Fruit fly (Drosophila melanogaster): ENCODE measurements around the gene CG33116.

Gene CG33116

DNA sequence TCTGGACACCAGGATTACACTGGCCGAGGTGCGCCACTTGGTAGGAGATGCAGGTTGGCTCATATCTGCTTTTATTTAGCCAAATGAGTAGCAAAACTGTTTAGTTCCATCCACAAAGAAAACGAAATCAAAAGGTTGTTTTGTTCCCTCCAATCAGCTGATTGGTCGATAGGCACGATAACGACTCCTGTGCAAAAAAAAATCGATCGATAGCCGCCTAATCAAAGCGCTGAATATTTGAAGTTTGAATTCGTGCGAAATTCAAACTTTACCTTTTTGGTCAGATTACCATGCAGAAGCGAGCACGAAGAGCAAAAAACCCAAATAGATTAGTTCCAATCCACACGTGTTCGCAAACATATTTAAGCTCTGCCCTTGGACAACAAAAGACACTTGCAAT, 48.7 kb upstream of the CG33116 start, which contains the start of the genes CG10195 and CG13084 (continued):
- no peak for TF ChIP-seq ro (GFP tag; IDR thresholded peaks at IDR 0.05)
- TF ChIP-seq CG8944 (GFP tag; optimal IDR thresholded peaks at IDR 0.05), result no peak
- no peak for TF ChIP-seq GATAe (GFP tag; conservative IDR thresholded peaks at IDR 0.05)
- no peak for TF ChIP-seq CG17829 (tag; optimal IDR thresholded peaks at IDR 0.05)
- 0 out of 2 replicates have a peak, but pooled peaks have one; percentile 35 for TF ChIP-seq nerfin-2 (GFP tag; IDR thresholded peaks at IDR 0.05; ENCODE audit: partially characterized antibody)
- TF ChIP-seq HmgZ (tag; optimal IDR thresholded peaks at IDR 0.05), result no peak
- TF ChIP-seq bbx (GFP tag; IDR thresholded peaks at IDR 0.05; ENCODE audit: partially characterized antibody), result peak; percentile 62; the same call in 1 of the 2 replicates
- TF ChIP-seq slp2 (GFP tag; optimal IDR thresholded peaks at IDR 0.05), result no peak
- no peak for TF ChIP-seq CG3847 (GFP tag; IDR thresholded peaks at IDR 0.05)
- TF ChIP-seq CG2120 (GFP tag; optimal IDR thresholded peaks at IDR 0.05), result no peak
- TF ChIP-seq D19A (tag; optimal IDR thresholded peaks at IDR 0.05), result no peak
- TF ChIP-seq CG18619 (GFP tag; optimal IDR thresholded peaks at IDR 0.05), result no peak
- TF ChIP-seq Fer2 (tag; optimal IDR thresholded peaks at IDR 0.05), result no peak
- TF ChIP-seq ATbp (GFP tag; optimal IDR thresholded peaks at IDR 0.05), result no peak
- no peak for TF ChIP-seq nmo (GFP tag; optimal IDR thresholded peaks at IDR 0.05)
- no peak for TF ChIP-seq CG10274 (GFP tag; optimal IDR thresholded peaks at IDR 0.05)
- TF ChIP-seq CG15696 (tag; optimal IDR thresholded peaks at IDR 0.05), result no peak
- TF ChIP-seq gcm (GFP tag; optimal IDR thresholded peaks at IDR 0.05), result no peak
- TF ChIP-seq NC2β (GFP tag; optimal IDR thresholded peaks at IDR 0.05), result no peak
- no peak for TF ChIP-seq fd102C (GFP tag; optimal IDR thresholded peaks at IDR 0.05)

DNA sequence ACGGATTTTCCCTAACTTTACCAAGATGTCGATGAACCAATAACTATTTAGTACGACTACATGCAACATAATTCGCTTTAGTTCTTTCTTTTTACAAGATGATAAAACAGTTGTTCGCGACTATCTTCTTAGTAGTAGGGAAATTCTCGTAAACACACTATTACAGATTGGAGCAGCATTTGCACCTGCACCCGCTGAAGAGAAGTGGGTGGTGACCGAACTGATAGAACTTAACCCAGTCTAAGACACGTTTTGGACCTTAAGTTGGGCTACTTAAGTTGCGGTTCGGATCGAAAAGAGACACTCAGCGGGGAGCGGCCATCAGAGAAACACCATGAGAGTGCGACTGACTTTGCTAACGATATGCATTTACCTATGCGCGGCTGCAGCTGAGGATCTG, 46.1 kb upstream of the CG33116 start, which contains the start of gene CG13083:
TSS of gene CG13083 (plus strand) at position 301 of the 400 bp plus-strand sequence.
- TF ChIP-seq vvl (GFP tag; IDR thresholded peaks at IDR 0.05) (no peak), CG16863 (GFP tag; optimal IDR thresholded peaks at IDR 0.05) (no peak), Trl (optimal IDR thresholded peaks at IDR 0.05) (no peak), Trl (GFP tag; optimal IDR thresholded peaks at IDR 0.05) (no peak)

DNA sequence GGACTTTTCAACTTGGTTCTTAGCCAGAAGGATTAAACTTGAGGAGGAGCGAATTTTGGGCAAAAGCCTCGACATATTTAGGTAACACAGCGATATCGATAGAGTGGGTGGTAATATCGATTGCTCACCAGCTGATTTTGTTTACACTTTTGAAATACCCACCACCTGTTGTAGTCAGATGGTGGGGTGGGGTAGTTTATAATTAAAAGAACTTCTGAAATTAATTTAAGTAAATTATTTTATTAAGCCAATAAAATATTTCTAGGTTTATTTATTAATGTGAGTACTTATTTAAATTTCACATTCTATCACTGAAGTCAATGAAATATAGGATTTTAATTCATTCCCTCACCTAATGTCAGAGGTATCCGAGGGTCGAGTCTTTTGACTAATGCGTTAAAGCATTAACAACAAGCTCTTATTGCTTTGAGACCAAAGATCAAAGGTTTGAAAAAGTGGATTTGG, 43.2 kb upstream of the CG33116 start, which contains the start of the genes CG10194 and CG18094:
TSS of gene CG10194 (minus strand) at position 108 of the 465 bp plus-strand sequence.
TSS of gene CG18094 (plus strand) at position 266 of the 465 bp plus-strand sequence.
- peak in 1 of 2 experiments; percentile 43 for TF ChIP-seq bsh (GFP tag; optimal IDR thresholded peaks at IDR 0.05)
- no peak for TF ChIP-seq bab2 (GFP tag; optimal IDR thresholded peaks at IDR 0.05)
- TF ChIP-seq CG17385 (GFP tag; optimal IDR thresholded peaks at IDR 0.05), result peak; percentile 40
- no peak for TF ChIP-seq Poxn (GFP tag; IDR thresholded peaks at IDR 0.05)
- no peak for TF ChIP-seq Trl (optimal IDR thresholded peaks at IDR 0.05)
- no peak for TF ChIP-seq Trl (GFP tag; optimal IDR thresholded peaks at IDR 0.05)
- 0 out of 2 replicates have a peak, but pooled peaks have one; percentile 33 for TF ChIP-seq Atf6 (GFP tag; IDR thresholded peaks at IDR 0.05)
- TF ChIP-seq az2 (GFP tag; optimal IDR thresholded peaks at IDR 0.05), result peak; percentile 56
- TF ChIP-seq CG12391 (tag; optimal IDR thresholded peaks at IDR 0.05), result peak; percentile 66
- peak; percentile 12; the same call in 1 of the 2 replicates for TF ChIP-seq Ada2b (GFP tag; IDR thresholded peaks at IDR 0.05)
- TF ChIP-seq knrl (GFP tag; IDR thresholded peaks at IDR 0.05; ENCODE audit: partially characterized antibody), result peak; percentile 50; the same call in 2 of the 3 replicates
- TF ChIP-seq CG31441 (GFP tag; IDR thresholded peaks at IDR 0.05), result no peak
- peak; percentile 75 for TF ChIP-seq CG13287 (GFP tag; IDR thresholded peaks at IDR 0.05; ENCODE audit: partially characterized antibody)
- peak; percentile 19 for TF ChIP-seq mam (GFP tag; optimal IDR thresholded peaks at IDR 0.05)
- TF ChIP-seq CG17361 (GFP tag; IDR thresholded peaks at IDR 0.05), result no peak; the same call in 1 of the 3 replicates
- peak; percentile 34 for TF ChIP-seq inv (GFP tag; IDR thresholded peaks at IDR 0.05; ENCODE audit: partially characterized antibody)
- peak; percentile 43 for TF ChIP-seq HmgZ (tag; optimal IDR thresholded peaks at IDR 0.05)
- TF ChIP-seq crp (GFP tag; optimal IDR thresholded peaks at IDR 0.05), result peak; percentile 29 to 88
- TF ChIP-seq CG18599 (GFP tag; optimal IDR thresholded peaks at IDR 0.05), result no peak
- TF ChIP-seq ap (GFP tag; IDR thresholded peaks at IDR 0.05), result no peak
- 0 out of 3 replicates have a peak, but pooled peaks have one; percentile 13 for TF ChIP-seq vnd (GFP tag; IDR thresholded peaks at IDR 0.05; ENCODE audit: partially characterized antibody)
- no peak for TF ChIP-seq CG4820 (GFP tag; optimal IDR thresholded peaks at IDR 0.05)
- TF ChIP-seq Hr51 (GFP tag; optimal IDR thresholded peaks at IDR 0.05), result peak; percentile 5 to 64
- TF ChIP-seq row (GFP tag; IDR thresholded peaks at IDR 0.05), result peak; percentile 92
- peak; percentile 22 for TF ChIP-seq CG13296 (GFP tag; optimal IDR thresholded peaks at IDR 0.05)
- peak; percentile 2 to 81 for TF ChIP-seq Pdp1 (GFP tag; optimal IDR thresholded peaks at IDR 0.05)
